Fruit fly (Drosophila melanogaster) whole organism, embryonic: ENCODE results near the gene CG32267.

ENCODE experiments used
- Aef1 ChIP-seq: fragments of 200-800 bp; sonication (Bioruptor generic); IDR thresholded peaks from 3 replicates; pipeline ENCODE4 v1.3.6; 2022; ENCODE audit warnings: missing biosample characterization, missing genetic modification characterization
- CG10431 ChIP-seq: fragments of 200-800 bp; sonication (Bioruptor generic); optimal IDR thresholded peaks from 3 replicates; lab custom pipeline; 2018; ENCODE audit warnings: missing biosample characterization, mild to moderate bottlenecking, missing genetic modification characterization
- CG10565 ChIP-seq: fragments of 200-800 bp; sonication (Bioruptor generic); optimal IDR thresholded peaks from 3 replicates; lab custom pipeline; 2016; ENCODE audit warnings: missing biosample characterization, mild to moderate bottlenecking, missing genetic modification characterization
- CG12071 ChIP-seq: fragments of 200-800 bp; sonication (Bioruptor generic); optimal IDR thresholded peaks from 3 replicates; lab custom pipeline; 2018; ENCODE audit warnings: missing biosample characterization, mild to moderate bottlenecking, missing genetic modification characterization
- CG12391 ChIP-seq: fragments of 200-800 bp; sonication (Bioruptor generic); optimal IDR thresholded peaks from 3 replicates; lab custom pipeline; 2018; ENCODE audit warnings: missing biosample characterization, mild to moderate bottlenecking, missing genetic modification characterization, moderate library complexity
- CG12659 ChIP-seq: fragments of 200-800 bp; sonication (Bioruptor generic); optimal IDR thresholded peaks from 3 replicates; lab custom pipeline; 2017; ENCODE audit warnings: mild to moderate bottlenecking, missing biosample characterization, missing genetic modification reagents, missing genetic modification characterization
- CG13775 ChIP-seq: fragments of 200-800 bp; sonication (Bioruptor generic); optimal IDR thresholded peaks from 3 replicates; lab custom pipeline; 2017; ENCODE audit warnings: missing biosample characterization, mild to moderate bottlenecking, missing genetic modification characterization
- CG14441 ChIP-seq: fragments of 200-800 bp; sonication (Bioruptor generic); IDR thresholded peaks from 2 replicates; pipeline ENCODE4 v1.3.6; 2022; ENCODE audit warnings: missing biosample characterization, missing genetic modification characterization
- CG14965 ChIP-seq: fragments of 200-800 bp; sonication (Bioruptor generic); optimal IDR thresholded peaks from 2 replicates; lab custom pipeline; 2016; ENCODE audit warnings: missing biosample characterization, missing genetic modification characterization, borderline replicate concordance
- CG16813 ChIP-seq: fragments of 200-800 bp; sonication (Bioruptor generic); IDR thresholded peaks from 3 replicates; pipeline ENCODE4 v1.3.6; 2022; ENCODE audit warnings: missing biosample characterization, missing genetic modification characterization; ENCODE audit not compliant: partially characterized antibody
- CG17359 ChIP-seq: fragments of 200-800 bp; sonication (Bioruptor generic); optimal IDR thresholded peaks from 3 replicates; lab custom pipeline; 2018; ENCODE audit warnings: missing biosample characterization, mild to moderate bottlenecking, missing genetic modification characterization, moderate library complexity
- CG2116 ChIP-seq: fragments of 200-800 bp; sonication (Bioruptor generic); optimal IDR thresholded peaks from 3 replicates; lab custom pipeline; 2018; ENCODE audit warnings: missing biosample characterization, mild to moderate bottlenecking, missing genetic modification characterization
- CG6791 ChIP-seq: fragments of 200-800 bp; sonication (Bioruptor generic); IDR thresholded peaks from 3 replicates; pipeline ENCODE4 v1.3.6; 2022; ENCODE audit warnings: missing biosample characterization, missing genetic modification characterization; ENCODE audit not compliant: partially characterized antibody
- CG6854 ChIP-seq: fragments of 200-800 bp; sonication (Bioruptor generic); optimal IDR thresholded peaks from 3 replicates; lab custom pipeline; 2017; ENCODE audit warnings: missing biosample characterization, mild to moderate bottlenecking, missing genetic modification characterization
- CG7357 ChIP-seq: fragments of 200-800 bp; sonication (Bioruptor generic); IDR thresholded peaks from 3 replicates; pipeline ENCODE4 v1.3.6; 2022; ENCODE audit warnings: missing biosample characterization, missing genetic modification characterization
- CG7372 ChIP-seq: fragments of 200-800 bp; sonication (Bioruptor generic); IDR thresholded peaks from 2 replicates; pipeline ENCODE4 v1.3.6; 2022; ENCODE audit warnings: missing biosample characterization, missing genetic modification characterization
- CG8089 ChIP-seq: fragments of 200-800 bp; sonication (Bioruptor generic); optimal IDR thresholded peaks from 3 replicates; lab custom pipeline; 2016; ENCODE audit warnings: missing biosample characterization, missing genetic modification characterization
- CG9932 ChIP-seq: fragments of 200-800 bp; sonication (Bioruptor generic); IDR thresholded peaks from 2 replicates; pipeline ENCODE4 v1.3.6; 2022; ENCODE audit warnings: missing biosample characterization, missing genetic modification characterization
- Doc3 ChIP-seq: fragments of 200-800 bp; sonication (Bioruptor generic); IDR thresholded peaks from 3 replicates; pipeline ENCODE4 v1.3.6; 2022; ENCODE audit warnings: missing biosample characterization, missing genetic modification characterization; ENCODE audit not compliant: partially characterized antibody
- ERR ChIP-seq: fragments of 200-800 bp; sonication (Bioruptor generic); optimal IDR thresholded peaks from 2 replicates; lab custom pipeline; 2016; ENCODE audit warnings: missing biosample characterization, missing genetic modification characterization
- Ets97D ChIP-seq: fragments of 200-800 bp; sonication (Bioruptor generic); optimal IDR thresholded peaks from 3 replicates; lab custom pipeline; 2016; ENCODE audit warnings: missing biosample characterization, missing genetic modification characterization
- Gsc ChIP-seq: fragments of 200-800 bp; sonication (Bioruptor generic); IDR thresholded peaks from 2 replicates; pipeline ENCODE4 v1.3.6; 2022; ENCODE audit warnings: missing biosample characterization, missing genetic modification characterization
- HLHmδ ChIP-seq: fragments of 200-800 bp; sonication (Bioruptor generic); optimal IDR thresholded peaks from 2 replicates; lab custom pipeline; 2018; ENCODE audit warnings: missing biosample characterization, mild to moderate bottlenecking, missing genetic modification characterization, moderate library complexity
- Hey ChIP-seq: fragments of 200-800 bp; sonication (Bioruptor generic); optimal IDR thresholded peaks from 3 replicates; lab custom pipeline; 2018; ENCODE audit warnings: missing biosample characterization, mild to moderate bottlenecking, missing genetic modification characterization
- Hmr ChIP-seq: fragments of 200-800 bp; sonication (Bioruptor generic); optimal IDR thresholded peaks from 3 replicates; lab custom pipeline; 2017; ENCODE audit warnings: mild to moderate bottlenecking, missing biosample characterization, missing genetic modification reagents, missing genetic modification characterization
- Lim3 ChIP-seq: fragments of 200-800 bp; sonication (Bioruptor generic); IDR thresholded peaks from 2 replicates; pipeline ENCODE4 v1.3.6; 2022; ENCODE audit warnings: missing biosample characterization, missing genetic modification characterization
- Lpt ChIP-seq: fragments of >200 bp; optimal IDR thresholded peaks from 2 replicates; lab custom pipeline; 2018; ENCODE audit warnings: missing biosample characterization, missing genetic modification characterization
- MTF-1 ChIP-seq: fragments of 200-800 bp; sonication (Bioruptor generic); optimal IDR thresholded peaks from 2 replicates; lab custom pipeline; 2018; ENCODE audit warnings: missing biosample characterization, mild to moderate bottlenecking, missing genetic modification characterization, borderline replicate concordance
- NFAT ChIP-seq: fragments of 200-800 bp; sonication (Bioruptor generic); IDR thresholded peaks from 2 replicates; pipeline ENCODE4 v1.3.6; 2022; ENCODE audit warnings: missing biosample characterization, missing genetic modification characterization
- Taf1 ChIP-seq: fragments of 200-800 bp; sonication (Bioruptor generic); IDR thresholded peaks from 2 replicates; pipeline ENCODE4 v1.3.6; 2022; ENCODE audit warnings: missing biosample characterization, missing genetic modification characterization
- aop ChIP-seq: fragments of 200-800 bp; sonication (Bioruptor generic); IDR thresholded peaks from 2 replicates; pipeline ENCODE4 v1.3.6; 2022; ENCODE audit warnings: missing biosample characterization, missing genetic modification characterization
- cas ChIP-seq: fragments of 200-800 bp; sonication (Bioruptor generic); IDR thresholded peaks from 2 replicates; pipeline ENCODE4 v1.3.6; 2022; ENCODE audit warnings: missing biosample characterization, missing genetic modification characterization
- chn ChIP-seq: fragments of 200-800 bp; sonication (Bioruptor generic); optimal IDR thresholded peaks from 2 replicates; lab custom pipeline; 2016; ENCODE audit warnings: missing biosample characterization, missing genetic modification characterization
- dm ChIP-seq: fragments of 200-800 bp; sonication (Bioruptor generic); optimal IDR thresholded peaks from 3 replicates; lab custom pipeline; 2016; ENCODE audit warnings: missing biosample characterization, missing genetic modification characterization
- esg ChIP-seq: fragments of 200-800 bp; sonication (Bioruptor generic); conservative IDR thresholded peaks from 2 replicates; pipeline ENCODE4 v1.3.6; 2022; ENCODE audit warnings: missing biosample characterization, missing genetic modification characterization
- ewg ChIP-seq: fragments of 200-800 bp; sonication (Bioruptor generic); optimal IDR thresholded peaks from 3 replicates; lab custom pipeline; 2017; ENCODE audit warnings: mild to moderate bottlenecking, missing biosample characterization, missing genetic modification reagents, missing genetic modification characterization
- jigr1 ChIP-seq: fragments of 200-800 bp; sonication (Bioruptor generic); IDR thresholded peaks from 3 replicates; pipeline ENCODE4 v1.3.6; 2022; ENCODE audit warnings: missing biosample characterization, missing genetic modification characterization
- nerfin-1 ChIP-seq: fragments of 200-800 bp; sonication (Bioruptor generic); optimal IDR thresholded peaks from 3 replicates; lab custom pipeline; 2019; ENCODE audit warnings: missing biosample characterization, mild to moderate bottlenecking, missing genetic modification characterization, moderate library complexity
- oc ChIP-seq: fragments of 200-800 bp; sonication (Bioruptor generic); optimal IDR thresholded peaks from 2 replicates; lab custom pipeline; 2018; ENCODE audit warnings: missing biosample characterization, mild to moderate bottlenecking, missing genetic modification characterization, moderate library complexity
- odd ChIP-seq: fragments of 200-800 bp; sonication (Bioruptor generic); optimal IDR thresholded peaks from 2 replicates; lab custom pipeline; 2017; ENCODE audit warnings: missing biosample characterization, mild to moderate bottlenecking, missing genetic modification characterization
- rib ChIP-seq: fragments of 200-800 bp; sonication (Bioruptor generic); IDR thresholded peaks from 2 replicates; pipeline ENCODE4 v1.3.6; 2022; ENCODE audit warnings: missing biosample characterization, missing genetic modification characterization
- run ChIP-seq: fragments of 200-800 bp; sonication (Bioruptor generic); optimal IDR thresholded peaks from 3 replicates; lab custom pipeline; 2018; ENCODE audit warnings: missing biosample characterization, mild to moderate bottlenecking, missing genetic modification characterization
- scrt ChIP-seq: fragments of 200-800 bp; sonication (Bioruptor generic); optimal IDR thresholded peaks from 2 replicates; lab custom pipeline; 2018; ENCODE audit warnings: missing biosample characterization, mild to moderate bottlenecking, missing genetic modification characterization, moderate library complexity
- sens-2 ChIP-seq: fragments of 200-800 bp; sonication (Bioruptor generic); IDR thresholded peaks from 2 replicates; pipeline ENCODE4 v1.3.6; 2022; ENCODE audit warnings: missing biosample characterization, missing genetic modification characterization
- stc ChIP-seq: fragments of 200-800 bp; sonication (Bioruptor generic); IDR thresholded peaks from 2 replicates; pipeline ENCODE4 v1.3.6; 2022; ENCODE audit warnings: missing biosample characterization, missing genetic modification characterization
- unpg ChIP-seq: fragments of 200-800 bp; sonication (Bioruptor generic); optimal IDR thresholded peaks from 3 replicates; lab custom pipeline; 2018; ENCODE audit warnings: missing biosample characterization, mild to moderate bottlenecking, missing genetic modification characterization, moderate library complexity
- vfl ChIP-seq: fragments of 200-800 bp; sonication (Bioruptor generic); optimal IDR thresholded peaks from 2 replicates; lab custom pipeline; 2016; ENCODE audit warnings: missing biosample characterization, missing genetic modification characterization
- wdn ChIP-seq: fragments of 200-800 bp; sonication (Bioruptor generic); IDR thresholded peaks from 2 replicates; pipeline ENCODE4 v1.3.6; 2022; ENCODE audit warnings: missing biosample characterization, missing genetic modification characterization
- zen ChIP-seq: fragments of 200-800 bp; sonication (Bioruptor generic); optimal IDR thresholded peaks from 3 replicates; lab custom pipeline; 2018; ENCODE audit warnings: missing biosample characterization, mild to moderate bottlenecking, missing genetic modification characterization, moderate library complexity

The CG32267 gene

dm6 chr3L:3518512-3519492 lies 46.9 kb upstream of the CG32267 start:
- TF ChIP-seq CG14965 (GFP tag; lab: Kevin White, UChicago): no peak
- no peak for TF ChIP-seq HLHmδ
- no peak for TF ChIP-seq ERR (GFP tag; lab: Kevin White, UChicago)
- TF ChIP-seq aop (GFP tag; lab: Robert Waterston, UW): no peak
- no peak for TF ChIP-seq Doc3
- no peak for TF ChIP-seq dm (GFP tag; lab: Kevin White, UChicago)
- TF ChIP-seq CG9932 (GFP tag; lab: Robert Waterston, UW): no peak
- TF ChIP-seq Hey (tag; lab: Kevin White, UChicago): no peak
- peak; percentile 32 for TF ChIP-seq CG12071 (GFP tag; lab: Kevin White, UChicago)
- TF ChIP-seq CG17359 (tag; lab: Kevin White, UChicago): no peak
- peak; percentile 37 for TF ChIP-seq odd (GFP tag; lab: Kevin White, UChicago)
- peak; percentile 39 for TF ChIP-seq Hmr
- TF ChIP-seq CG2116 (GFP tag; lab: Kevin White, UChicago): no peak
- peak; percentile 27 for TF ChIP-seq CG13775 (GFP tag; lab: Kevin White, UChicago)
- TF ChIP-seq jigr1 (GFP tag; lab: Robert Waterston, UW): no peak
- TF ChIP-seq Gsc (GFP tag; lab: Robert Waterston, UW): no peak
- no peak for TF ChIP-seq NFAT (GFP tag; lab: Robert Waterston, UW)
- TF ChIP-seq CG12391 (tag; lab: Kevin White, UChicago): peak; percentile 31
- no peak for TF ChIP-seq vfl (GFP tag; lab: Kevin White, UChicago)
- no peak for TF ChIP-seq wdn (GFP tag; lab: Robert Waterston, UW)
- TF ChIP-seq Lim3 (GFP tag; lab: Robert Waterston, UW): no peak
- no peak for TF ChIP-seq CG14441 (GFP tag; lab: Robert Waterston, UW)
- no peak for TF ChIP-seq CG6791 (GFP tag; lab: Robert Waterston, UW)
- peak; percentile 26 for TF ChIP-seq nerfin-1 (tag; lab: Kevin White, UChicago)
- no peak for TF ChIP-seq cas (GFP tag; lab: Robert Waterston, UW)
- no peak for TF ChIP-seq CG10431 (GFP tag; lab: Kevin White, UChicago)
- no peak for TF ChIP-seq sens-2 (GFP tag; lab: Robert Waterston, UW)
- no peak for TF ChIP-seq rib (GFP tag; lab: Robert Waterston, UW)
- TF ChIP-seq CG8089 (GFP tag; lab: Kevin White, UChicago): no peak
- no peak for TF ChIP-seq CG6854
- TF ChIP-seq CG7357 (GFP tag; lab: Robert Waterston, UW): no peak
- TF ChIP-seq CG16813: no peak
- no peak for TF ChIP-seq CG10565
- no peak for TF ChIP-seq oc (tag; lab: Kevin White, UChicago)
- TF ChIP-seq unpg: no peak
- TF ChIP-seq scrt (GFP tag; lab: Kevin White, UChicago): peak; percentile 25
- TF ChIP-seq MTF-1 (GFP tag; lab: Kevin White, UChicago): peak; percentile 38
- no peak for TF ChIP-seq Lpt
- TF ChIP-seq CG12659 (GFP tag; lab: Kevin White, UChicago): no peak
- TF ChIP-seq zen (tag; lab: Kevin White, UChicago): peak; percentile 1
- no peak for TF ChIP-seq run
- no peak for TF ChIP-seq Aef1 (GFP tag; lab: Robert Waterston, UW)
- TF ChIP-seq stc (GFP tag; lab: Robert Waterston, UW): no peak; the same call in 1 of the 2 replicates
- TF ChIP-seq chn (GFP tag; lab: Kevin White, UChicago): no peak
- TF ChIP-seq ewg (GFP tag; lab: Kevin White, UChicago): no peak
- no peak for TF ChIP-seq CG7372
- TF ChIP-seq Ets97D: no peak
- no peak for TF ChIP-seq esg
- TF ChIP-seq Taf1 (GFP tag; lab: Robert Waterston, UW): no peak
